Fruit fly (Drosophila melanogaster): ENCODE measurements around the gene Ada2a.

Ada2a gene

dm6 chr3R:18276688-18277087 lies 21.4 kb upstream of the Ada2a start:
- TF ChIP-seq CG17806 (tag; optimal IDR thresholded peaks at IDR 0.05) = no peak
- TF ChIP-seq CG8159 (tag; optimal IDR thresholded peaks at IDR 0.05) = no peak
- no peak for TF ChIP-seq CG9948 (tag; optimal IDR thresholded peaks at IDR 0.05)
- TF ChIP-seq CG32121 (GFP tag; IDR thresholded peaks at IDR 0.05) = no peak
- TF ChIP-seq fd96Ca (GFP tag; IDR thresholded peaks at IDR 0.05) = no peak
- no peak for TF ChIP-seq Snoo (tag; optimal IDR thresholded peaks at IDR 0.05)
- no peak for TF ChIP-seq CG34367 (tag; optimal IDR thresholded peaks at IDR 0.05)
- TF ChIP-seq CG13204 (GFP tag; optimal IDR thresholded peaks at IDR 0.05) = no peak
- TF ChIP-seq rn (GFP tag; IDR thresholded peaks at IDR 0.05) = no peak
- no peak for TF ChIP-seq EcR (GFP tag; optimal IDR thresholded peaks at IDR 0.05)
- TF ChIP-seq CG15710 (tag; optimal IDR thresholded peaks at IDR 0.05) = no peak
- TF ChIP-seq CG8301 (tag; optimal IDR thresholded peaks at IDR 0.05) = no peak
- no peak for TF ChIP-seq gl (tag; optimal IDR thresholded peaks at IDR 0.05)
- no peak for TF ChIP-seq Ets98B (GFP tag; IDR thresholded peaks at IDR 0.05)

- no peak for TF ChIP-seq CG10348 (GFP tag; IDR thresholded peaks at IDR 0.05)
- TF ChIP-seq CG12605 (GFP tag; IDR thresholded peaks at IDR 0.05) = peak; percentile 67
- peak; percentile 75 for TF ChIP-seq CG32121 (GFP tag; IDR thresholded peaks at IDR 0.05)
- peak; percentile 5 for TF ChIP-seq Pif1B (GFP tag; optimal IDR thresholded peaks at IDR 0.05)
- peak; percentile 19 for TF ChIP-seq CG34367 (tag; optimal IDR thresholded peaks at IDR 0.05)
- TF ChIP-seq Ets98B (GFP tag; IDR thresholded peaks at IDR 0.05) = peak; percentile 10; the same call in 1 of the 2 replicates
- TF ChIP-seq D1 (tag; optimal IDR thresholded peaks at IDR 0.05) = no peak
- no peak for TF ChIP-seq CG13204 (GFP tag; optimal IDR thresholded peaks at IDR 0.05)
- peak; percentile 25 for TF ChIP-seq CG17806 (tag; optimal IDR thresholded peaks at IDR 0.05)
- TF ChIP-seq Snoo (tag; optimal IDR thresholded peaks at IDR 0.05) = no peak
- peak; percentile 94 for TF ChIP-seq EcR (GFP tag; optimal IDR thresholded peaks at IDR 0.05)
- TF ChIP-seq fd96Ca (GFP tag; IDR thresholded peaks at IDR 0.05) = no peak; the same call in 2 of the 3 replicates
- TF ChIP-seq CG14655 (GFP tag; optimal IDR thresholded peaks at IDR 0.05) = no peak
- TF ChIP-seq CG9948 (tag; optimal IDR thresholded peaks at IDR 0.05) = no peak
- no peak for TF ChIP-seq rn (GFP tag; IDR thresholded peaks at IDR 0.05)
- peak; percentile 9 for TF ChIP-seq CG15710 (tag; optimal IDR thresholded peaks at IDR 0.05)
- TF ChIP-seq Pif1A (GFP tag; optimal IDR thresholded peaks at IDR 0.05) = no peak
- no peak for TF ChIP-seq CG8159 (tag; optimal IDR thresholded peaks at IDR 0.05)
- no peak for TF ChIP-seq CG8301 (tag; optimal IDR thresholded peaks at IDR 0.05)
- TF ChIP-seq CG4496 (GFP tag; IDR thresholded peaks at IDR 0.05) = peak; percentile 69
- no peak for TF ChIP-seq gl (tag; optimal IDR thresholded peaks at IDR 0.05)
Observed at dm6 chr3R:18275113-18275782, 20.0 kb upstream of the Ada2a start.

dm6 chr3R:18274328-18275098 lies 19.2 kb upstream of the Ada2a start, which contains the start of the genes Vps39 and eIF1A:
Vps39 (minus strand) TSS chr3R:18274446.
eIF1A (plus strand) TSS chr3R:18274665.
- TF ChIP-seq Snoo (tag; optimal IDR thresholded peaks at IDR 0.05) (no peak), CG34367 (tag; optimal IDR thresholded peaks at IDR 0.05) (no peak), CG4496 (GFP tag; IDR thresholded peaks at IDR 0.05) (no peak), CG8301 (tag; optimal IDR thresholded peaks at IDR 0.05) (no peak), CG10348 (GFP tag; IDR thresholded peaks at IDR 0.05) (no peak), CG8159 (tag; optimal IDR thresholded peaks at IDR 0.05) (no peak), D1 (tag; optimal IDR thresholded peaks at IDR 0.05) (no peak), rn (GFP tag; IDR thresholded peaks at IDR 0.05) (no peak), CG9948 (tag; optimal IDR thresholded peaks at IDR 0.05) (no peak)

- TF ChIP-seq rn (GFP tag; IDR thresholded peaks at IDR 0.05) = no peak
- TF ChIP-seq D1 (tag; optimal IDR thresholded peaks at IDR 0.05) = no peak
- no peak for TF ChIP-seq CG12605 (GFP tag; IDR thresholded peaks at IDR 0.05)
- TF ChIP-seq EcR (GFP tag; optimal IDR thresholded peaks at IDR 0.05) = no peak
Observed at dm6 chr3R:18269744-18270348, 14.6 kb upstream of the Ada2a start.

- TF ChIP-seq CG14655 (GFP tag; optimal IDR thresholded peaks at IDR 0.05) (no peak), CG13204 (GFP tag; optimal IDR thresholded peaks at IDR 0.05) (no peak), fd96Ca (GFP tag; IDR thresholded peaks at IDR 0.05) (no peak), Snoo (tag; optimal IDR thresholded peaks at IDR 0.05) (no peak), EcR (GFP tag; optimal IDR thresholded peaks at IDR 0.05) (no peak), CG8159 (tag; optimal IDR thresholded peaks at IDR 0.05) (no peak), Pif1A (GFP tag; optimal IDR thresholded peaks at IDR 0.05) (no peak), CG15710 (tag; optimal IDR thresholded peaks at IDR 0.05) (no peak), CG10348 (GFP tag; IDR thresholded peaks at IDR 0.05) (no peak), gl (tag; optimal IDR thresholded peaks at IDR 0.05) (no peak), CG12605 (GFP tag; IDR thresholded peaks at IDR 0.05) (no peak), Ets98B (GFP tag; IDR thresholded peaks at IDR 0.05) (no peak), rn (GFP tag; IDR thresholded peaks at IDR 0.05) (no peak), Pif1B (GFP tag; optimal IDR thresholded peaks at IDR 0.05) (no peak), D1 (tag; optimal IDR thresholded peaks at IDR 0.05) (no peak), CG9948 (tag; optimal IDR thresholded peaks at IDR 0.05) (no peak), CG34367 (tag; optimal IDR thresholded peaks at IDR 0.05) (no peak)
Observed at dm6 chr3R:18267489-18267888, 12.2 kb upstream of the Ada2a start, which contains the start of gene CG18599. CG18599 (plus strand) TSS chr3R:18267789.

Measured in whole organism, pupa.